Worm (Caenorhabditis elegans) whole organism, mixed stage, embryonic: ENCODE measurements around the gene F52H2.15.

Source experiments
- blmp-1 ChIP-seq: fragments of 150-350 bp; optimal IDR thresholded peaks from 2 replicates; lab custom pipeline; 2014; ENCODE audit warnings: missing biosample characterization, missing genetic modification characterization
- drap-1 ChIP-seq: fragments of 200-800 bp; sonication (Bioruptor generic); optimal IDR thresholded peaks from 3 replicates; lab custom pipeline; 2018; ENCODE audit warnings: mild to moderate bottlenecking, missing genetic modification characterization, missing compliant biosample characterization
- elt-1 ChIP-seq: sonication (generic microtip); optimal IDR thresholded peaks from 2 replicates; lab custom pipeline; 2017; ENCODE audit warnings: missing genetic modification characterization, mild to moderate bottlenecking, missing compliant biosample characterization, antibody characterized with exemption, moderate library complexity, borderline replicate concordance; ENCODE audit not compliant: insufficient read depth
- lin-13 ChIP-seq: fragments of 150-350 bp; optimal IDR thresholded peaks from 2 replicates; lab custom pipeline; 2014; ENCODE audit warnings: missing biosample characterization, missing genetic modification characterization
- nhr-237 ChIP-seq: fragments of 150-350 bp; optimal IDR thresholded peaks from 2 replicates; lab custom pipeline; 2014; ENCODE audit warnings: missing biosample characterization, missing genetic modification characterization
- nhr-76 ChIP-seq: sonication (generic microtip); optimal IDR thresholded peaks from 2 replicates; lab custom pipeline; 2017; ENCODE audit warnings: missing biosample characterization, missing genetic modification characterization
- unc-120 ChIP-seq: sonication (generic microtip); optimal IDR thresholded peaks from 2 replicates; lab custom pipeline; 2017; ENCODE audit warnings: missing genetic modification characterization, missing compliant biosample characterization; ENCODE audit not compliant: poor library complexity, severe bottlenecking
- unc-39 ChIP-seq: fragments of 150-350 bp; optimal IDR thresholded peaks from 2 replicates; lab custom pipeline; 2014; ENCODE audit warnings: missing biosample characterization, missing genetic modification characterization
- unc-62 ChIP-seq: fragments of 150-350 bp; optimal IDR thresholded peaks from 2 replicates; lab custom pipeline; 2014; ENCODE audit warnings: missing biosample characterization, missing genetic modification reagents, missing genetic modification characterization
- zip-8 ChIP-seq: fragments of 150-350 bp; optimal IDR thresholded peaks from 2 replicates; lab custom pipeline; 2014; ENCODE audit warnings: missing biosample characterization, missing genetic modification characterization

ce11 chrX:2572646-2573149 lies 7.5 kb downstream of the F52H2.15 start, which contains the start of the genes ccd-5 and F52H2.1:
- no peak for TF ChIP-seq zip-8 (tag; lab: Kevin White, UChicago)
- no peak for TF ChIP-seq unc-39
- no peak for TF ChIP-seq nhr-237
- TF ChIP-seq unc-120 (tag; lab: Kevin White, UChicago): no peak
- TF ChIP-seq nhr-76 (tag; lab: Kevin White, UChicago): no peak
- no peak for TF ChIP-seq drap-1 (GFP tag; lab: Kevin White, UChicago)
- no peak for TF ChIP-seq elt-1 (tag; lab: Kevin White, UChicago)
- TF ChIP-seq unc-62 (GFP tag; lab: Kevin White, UChicago): no peak
- no peak for TF ChIP-seq lin-13 (tag; lab: Kevin White, UChicago)
- TF ChIP-seq blmp-1 (tag; lab: Kevin White, UChicago): no peak
